Fruit fly (Drosophila melanogaster): ENCODE data around the gene MED31.
A peak's percentile ranks its signal among the peaks of the same experiment; 100 is the strongest.

MED31 gene

DNA sequence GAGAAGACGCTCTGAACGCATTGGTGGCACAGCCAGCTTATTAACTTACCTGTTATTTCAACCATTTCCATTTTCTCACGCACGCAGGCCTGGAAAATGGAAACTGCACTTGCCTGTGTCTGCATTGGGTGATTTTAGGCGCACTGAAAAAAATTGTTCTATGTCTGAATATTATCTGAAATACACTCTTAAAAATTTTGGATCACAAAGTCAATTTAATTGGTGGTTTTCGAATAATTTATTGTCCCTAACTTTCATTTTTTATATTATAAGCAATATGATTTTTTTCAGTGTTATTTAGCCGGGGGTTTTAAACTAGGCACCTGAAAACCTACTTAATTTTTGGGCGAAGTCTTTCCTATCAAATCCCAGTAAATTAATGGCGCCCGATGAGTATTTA, 21.3 kb downstream of the MED31 start (continued):
- TF ChIP-seq CG3995 (GFP tag; optimal IDR thresholded peaks at IDR 0.05) = no peak
- peak; percentile 28 for TF ChIP-seq CG8944 (GFP tag; optimal IDR thresholded peaks at IDR 0.05)
- TF ChIP-seq Fer3 (tag; optimal IDR thresholded peaks at IDR 0.05) = peak; percentile 69
- peak; percentile 69; the same call in 3 of the 4 replicates for TF ChIP-seq Gug (GFP tag; IDR thresholded peaks at IDR 0.05)
- peak; percentile 61 for TF ChIP-seq CG31388 (GFP tag; optimal IDR thresholded peaks at IDR 0.05)
- TF ChIP-seq twi (tag; optimal IDR thresholded peaks at IDR 0.05) = no peak
- TF ChIP-seq CG16863 (GFP tag; optimal IDR thresholded peaks at IDR 0.05) = no peak
- no peak for TF ChIP-seq cas (GFP tag; IDR thresholded peaks at IDR 0.05)
- no peak for TF ChIP-seq Hr39 (optimal IDR thresholded peaks at IDR 0.05)
- TF ChIP-seq Fer2 (tag; optimal IDR thresholded peaks at IDR 0.05) = peak; percentile 2
- peak; percentile 91 for TF ChIP-seq dmrt99B (tag; optimal IDR thresholded peaks at IDR 0.05)
- TF ChIP-seq org-1 (GFP tag; optimal IDR thresholded peaks at IDR 0.05) = peak; percentile 64
- TF ChIP-seq tin (GFP tag; optimal IDR thresholded peaks at IDR 0.05) = peak; percentile 88
- TF ChIP-seq fd64A (GFP tag; optimal IDR thresholded peaks at IDR 0.05) = peak; percentile 10
- TF ChIP-seq CG2116 (GFP tag; optimal IDR thresholded peaks at IDR 0.05) = peak; percentile 25
- TF ChIP-seq ind (GFP tag; optimal IDR thresholded peaks at IDR 0.05) = peak; percentile 71
- TF ChIP-seq chif (GFP tag; optimal IDR thresholded peaks at IDR 0.05) = peak; percentile 60 to 69
- TF ChIP-seq amos (GFP tag; IDR thresholded peaks at IDR 0.05; ENCODE audit: partially characterized antibody) = no peak
- TF ChIP-seq nerfin-2 (GFP tag; IDR thresholded peaks at IDR 0.05; ENCODE audit: partially characterized antibody) = no peak
- peak; percentile 4 for TF ChIP-seq tx (GFP tag; optimal IDR thresholded peaks at IDR 0.05)
- TF ChIP-seq HmgD (GFP tag; optimal IDR thresholded peaks at IDR 0.05) = peak; percentile 20
- no peak for TF ChIP-seq ems (GFP tag; optimal IDR thresholded peaks at IDR 0.05)
- TF ChIP-seq ash1 (GFP tag; optimal IDR thresholded peaks at IDR 0.05) = no peak
- TF ChIP-seq Xrp1 (GFP tag; IDR thresholded peaks at IDR 0.05) = peak; percentile 94
- TF ChIP-seq Lim3 (GFP tag; IDR thresholded peaks at IDR 0.05) = no peak
- peak in 1 of 2 experiments; percentile 67 for TF ChIP-seq tll (GFP tag; optimal IDR thresholded peaks at IDR 0.05)
- TF ChIP-seq kah (GFP tag; optimal IDR thresholded peaks at IDR 0.05) = no peak
- peak; percentile 50; the same call in 1 of the 3 replicates for TF ChIP-seq Optix (GFP tag; IDR thresholded peaks at IDR 0.05)
- TF ChIP-seq sd (tag; optimal IDR thresholded peaks at IDR 0.05) = no peak
- TF ChIP-seq en (GFP tag; optimal IDR thresholded peaks at IDR 0.05) = no peak
- TF ChIP-seq CG4328 (GFP tag; optimal IDR thresholded peaks at IDR 0.05) = no peak
- TF ChIP-seq knrl (GFP tag; IDR thresholded peaks at IDR 0.05; ENCODE audit: partially characterized antibody) = no peak
- peak; percentile 21 for TF ChIP-seq cato (GFP tag; optimal IDR thresholded peaks at IDR 0.05; ENCODE audit: borderline replicate concordance)
- peak; percentile 73 for TF ChIP-seq Fer1 (GFP tag; optimal IDR thresholded peaks at IDR 0.05)
- TF ChIP-seq H2.0 (GFP tag; IDR thresholded peaks at IDR 0.05) = peak; percentile 79
- no peak for TF ChIP-seq da (GFP tag; optimal IDR thresholded peaks at IDR 0.05)
- TF ChIP-seq CG32767 (GFP tag; IDR thresholded peaks at IDR 0.05) = peak; percentile 73
- peak; percentile 46 for TF ChIP-seq CG8281 (tag; optimal IDR thresholded peaks at IDR 0.05)
- TF ChIP-seq Oaz (GFP tag; IDR thresholded peaks at IDR 0.05) = 0 out of 2 replicates have a peak, but pooled peaks have one; percentile 5
- peak; percentile 70 for TF ChIP-seq al (GFP tag; IDR thresholded peaks at IDR 0.05)
- TF ChIP-seq CG12744 (GFP tag; optimal IDR thresholded peaks at IDR 0.05) = no peak
- peak; percentile 81 for TF ChIP-seq bcd (GFP tag; optimal IDR thresholded peaks at IDR 0.05)
- no peak for TF ChIP-seq pzg (GFP tag; optimal IDR thresholded peaks at IDR 0.05)
- peak; percentile 62 for TF ChIP-seq Rfx (GFP tag; IDR thresholded peaks at IDR 0.05)
- peak; percentile 59 for TF ChIP-seq CG14014 (GFP tag; IDR thresholded peaks at IDR 0.05)
- peak; percentile 49 for TF ChIP-seq Spps (tag; optimal IDR thresholded peaks at IDR 0.05)
- peak; percentile 94 for TF ChIP-seq sens (GFP tag)
- TF ChIP-seq CG10209 (GFP tag; optimal IDR thresholded peaks at IDR 0.05) = peak; percentile 55
- peak; percentile 68 for TF ChIP-seq CG13424 (tag; optimal IDR thresholded peaks at IDR 0.05)
- TF ChIP-seq Bteb2 (GFP tag; optimal IDR thresholded peaks at IDR 0.05) = no peak
- peak; percentile 93 for TF ChIP-seq CG14710 (tag; optimal IDR thresholded peaks at IDR 0.05)
- TF ChIP-seq ssp (GFP tag; IDR thresholded peaks at IDR 0.05) = peak; percentile 54
